Fruit fly (Drosophila melanogaster) whole organism, embryonic: ENCODE measurements around the gene CG9737.

ENCODE experiments used
- BtbVII ChIP-seq: fragments of 200-800 bp; sonication (Bioruptor generic); optimal IDR thresholded peaks from 3 replicates; lab custom pipeline; 2017; ENCODE audit warnings: missing biosample characterization, mild to moderate bottlenecking, missing genetic modification characterization
- CG11456 ChIP-seq: fragments of 200-800 bp; sonication (Bioruptor generic); IDR thresholded peaks from 3 replicates; pipeline ENCODE4 v1.3.6; 2022; ENCODE audit warnings: missing biosample characterization, missing genetic modification characterization
- CG11560 ChIP-seq: fragments of 200-800 bp; sonication (Bioruptor generic); IDR thresholded peaks from 3 replicates; pipeline ENCODE4 v1.3.6; 2022; ENCODE audit warnings: missing biosample characterization, missing genetic modification characterization
- CG12104 ChIP-seq: fragments of 200-800 bp; sonication (Bioruptor generic); optimal IDR thresholded peaks from 3 replicates; lab custom pipeline; 2016; ENCODE audit warnings: missing biosample characterization, missing genetic modification characterization
- CG15073 ChIP-seq: fragments of 200-800 bp; sonication (Bioruptor generic); optimal IDR thresholded peaks from 2 replicates; lab custom pipeline; 2016; ENCODE audit warnings: missing biosample characterization, missing genetic modification characterization
- CG17359 ChIP-seq: fragments of 200-800 bp; sonication (Bioruptor generic); optimal IDR thresholded peaks from 3 replicates; lab custom pipeline; 2018; ENCODE audit warnings: missing biosample characterization, mild to moderate bottlenecking, missing genetic modification characterization, moderate library complexity
- CG1792 ChIP-seq: fragments of 200-800 bp; sonication (Bioruptor generic); optimal IDR thresholded peaks from 2 replicates; lab custom pipeline; 2016; ENCODE audit warnings: missing biosample characterization, missing genetic modification characterization
- CG18764 ChIP-seq: fragments of 200-800 bp; sonication (Bioruptor generic); optimal IDR thresholded peaks from 3 replicates; lab custom pipeline; 2016; ENCODE audit warnings: missing biosample characterization, missing genetic modification characterization
- CG2199 ChIP-seq: fragments of 200-800 bp; sonication (Bioruptor generic); IDR thresholded peaks from 3 replicates; pipeline ENCODE4 v1.3.6; 2022; ENCODE audit warnings: missing biosample characterization, missing genetic modification characterization
- CG2202 ChIP-seq: fragments of 200-800 bp; sonication (Bioruptor generic); optimal IDR thresholded peaks from 2 replicates; lab custom pipeline; 2018; ENCODE audit warnings: missing biosample characterization, mild to moderate bottlenecking, missing genetic modification characterization
- CG43689 ChIP-seq: fragments of 200-800 bp; sonication (Bioruptor generic); IDR thresholded peaks from 2 replicates; pipeline ENCODE4 v1.3.6; 2022; ENCODE audit warnings: missing biosample characterization, missing genetic modification characterization
- CG6654 ChIP-seq: fragments of 200-800 bp; sonication (Bioruptor generic); optimal IDR thresholded peaks from 2 replicates; lab custom pipeline; 2017; ENCODE audit warnings: missing biosample characterization, mild to moderate bottlenecking, missing genetic modification characterization
- CG6765 ChIP-seq: fragments of 200-800 bp; sonication (Bioruptor generic); optimal IDR thresholded peaks from 3 replicates; lab custom pipeline; 2017; ENCODE audit warnings: missing biosample characterization, mild to moderate bottlenecking, missing genetic modification characterization
- CG7556 ChIP-seq: fragments of 200-800 bp; sonication (Bioruptor generic); optimal IDR thresholded peaks from 2 replicates; lab custom pipeline; 2017; ENCODE audit warnings: missing biosample characterization, mild to moderate bottlenecking, missing genetic modification characterization
- CG7987 ChIP-seq: fragments of 200-800 bp; sonication (Bioruptor generic); optimal IDR thresholded peaks from 2 replicates; lab custom pipeline; 2018; ENCODE audit warnings: missing biosample characterization, mild to moderate bottlenecking, missing genetic modification characterization, moderate library complexity
- CG8290 ChIP-seq, 3 experiments: fragments of 200-800 bp; sonication (Bioruptor generic); optimal IDR thresholded peaks; 2 replicates each; lab custom pipeline; 2016 to 2019; ENCODE audit warnings: missing biosample characterization in 3 of 3, missing genetic modification characterization in 3 of 3, mild to moderate bottlenecking in 2 of 3, moderate library complexity in 1 of 3
- CG9797 ChIP-seq: fragments of 200-800 bp; sonication (Bioruptor generic); optimal IDR thresholded peaks from 3 replicates; lab custom pipeline; 2018; ENCODE audit warnings: missing biosample characterization, mild to moderate bottlenecking, missing genetic modification characterization
- CG9932 ChIP-seq: fragments of 200-800 bp; sonication (Bioruptor generic); IDR thresholded peaks from 2 replicates; pipeline ENCODE4 v1.3.6; 2022; ENCODE audit warnings: missing biosample characterization, missing genetic modification characterization
- CTCF ChIP-seq: fragments of 200-800 bp; sonication (Bioruptor generic); optimal IDR thresholded peaks from 2 replicates; lab custom pipeline; 2017; ENCODE audit warnings: missing biosample characterization, mild to moderate bottlenecking, missing genetic modification characterization, moderate library complexity
- CrebB ChIP-seq: fragments of 200-800 bp; sonication (Bioruptor generic); optimal IDR thresholded peaks from 3 replicates; lab custom pipeline; 2018; ENCODE audit warnings: missing biosample characterization, mild to moderate bottlenecking, missing genetic modification characterization
- Dip2 ChIP-seq: fragments of 200-800 bp; sonication (Bioruptor generic); IDR thresholded peaks from 2 replicates; pipeline ENCODE4 v1.3.6; 2022; ENCODE audit warnings: missing biosample characterization, missing genetic modification characterization
- Dref ChIP-seq: fragments of 200-800 bp; sonication (Bioruptor generic); IDR thresholded peaks from 2 replicates; pipeline ENCODE4 v1.3.6; 2022; ENCODE audit warnings: missing biosample characterization, missing genetic modification characterization
- Fer2 ChIP-seq: fragments of 200-800 bp; sonication (Bioruptor generic); optimal IDR thresholded peaks from 2 replicates; lab custom pipeline; 2018; ENCODE audit warnings: missing biosample characterization, mild to moderate bottlenecking, missing genetic modification characterization, moderate library complexity
- H2.0 ChIP-seq: fragments of 200-800 bp; sonication (Bioruptor generic); IDR thresholded peaks from 2 replicates; pipeline ENCODE4 v1.3.6; 2022; ENCODE audit warnings: missing biosample characterization, missing genetic modification characterization
- HmgD ChIP-seq: fragments of 200-800 bp; sonication (Bioruptor generic); optimal IDR thresholded peaks from 3 replicates; lab custom pipeline; 2016; ENCODE audit warnings: missing biosample characterization, missing genetic modification characterization
- Hmr ChIP-seq: fragments of 200-800 bp; sonication (Bioruptor generic); optimal IDR thresholded peaks from 3 replicates; lab custom pipeline; 2017; ENCODE audit warnings: mild to moderate bottlenecking, missing biosample characterization, missing genetic modification reagents, missing genetic modification characterization
- Med ChIP-seq: fragments of 200-800 bp; sonication (Bioruptor generic); peaks from one replicate; lab custom pipeline; 2016; ENCODE audit warnings: missing biosample characterization, missing genetic modification characterization, mild to moderate bottlenecking, inconsistent platforms, moderate library complexity
- Meics ChIP-seq: fragments of 200-800 bp; sonication (Bioruptor generic); optimal IDR thresholded peaks from 2 replicates; lab custom pipeline; 2017; ENCODE audit warnings: missing biosample characterization, mild to moderate bottlenecking, missing genetic modification characterization
- NFAT ChIP-seq: fragments of 200-800 bp; sonication (Bioruptor generic); IDR thresholded peaks from 2 replicates; pipeline ENCODE4 v1.3.6; 2022; ENCODE audit warnings: missing biosample characterization, missing genetic modification characterization
- Rfx ChIP-seq: fragments of 200-800 bp; sonication (Bioruptor generic); IDR thresholded peaks from 2 replicates; pipeline ENCODE4 v1.3.6; 2022; ENCODE audit warnings: missing biosample characterization, missing genetic modification characterization
- Sox102F ChIP-seq: fragments of 200-800 bp; sonication (Bioruptor generic); optimal IDR thresholded peaks from 2 replicates; lab custom pipeline; 2018; ENCODE audit warnings: missing biosample characterization, mild to moderate bottlenecking, missing genetic modification characterization, moderate library complexity
- Taf1 ChIP-seq: fragments of 200-800 bp; sonication (Bioruptor generic); IDR thresholded peaks from 2 replicates; pipeline ENCODE4 v1.3.6; 2022; ENCODE audit warnings: missing biosample characterization, missing genetic modification characterization
- Xbp1 ChIP-seq: fragments of 200-800 bp; sonication (Bioruptor generic); optimal IDR thresholded peaks from 3 replicates; lab custom pipeline; 2016; ENCODE audit warnings: missing biosample characterization, mild to moderate bottlenecking, missing genetic modification characterization
- br ChIP-seq: fragments of >200 bp; optimal IDR thresholded peaks from 2 replicates; lab custom pipeline; 2017
- knrl ChIP-seq: fragments of 200-800 bp; sonication (Bioruptor generic); IDR thresholded peaks from 3 replicates; pipeline ENCODE4 v1.3.6; 2022; ENCODE audit warnings: missing biosample characterization, missing genetic modification characterization; ENCODE audit not compliant: partially characterized antibody
- org-1 ChIP-seq: fragments of 200-800 bp; sonication (Bioruptor generic); optimal IDR thresholded peaks from 2 replicates; lab custom pipeline; 2017; ENCODE audit warnings: missing biosample characterization, missing genetic modification characterization
- run ChIP-seq: fragments of 200-800 bp; sonication (Bioruptor generic); optimal IDR thresholded peaks from 3 replicates; lab custom pipeline; 2018; ENCODE audit warnings: missing biosample characterization, mild to moderate bottlenecking, missing genetic modification characterization
- sima ChIP-seq: fragments of 200-800 bp; sonication (Bioruptor generic); optimal IDR thresholded peaks from 2 replicates; lab custom pipeline; 2016; ENCODE audit warnings: missing biosample characterization, missing genetic modification characterization
- sr ChIP-seq: fragments of 200-800 bp; sonication (Bioruptor generic); IDR thresholded peaks from 3 replicates; pipeline ENCODE4 v1.3.6; 2022; ENCODE audit warnings: missing biosample characterization, missing genetic modification characterization
- ssp ChIP-seq: fragments of 200-800 bp; sonication (Bioruptor generic); IDR thresholded peaks from 2 replicates; pipeline ENCODE4 v1.3.6; 2022; ENCODE audit warnings: missing biosample characterization, missing genetic modification characterization
- tin ChIP-seq: fragments of 200-800 bp; sonication (Bioruptor generic); optimal IDR thresholded peaks from 3 replicates; lab custom pipeline; 2016; ENCODE audit warnings: missing biosample characterization, missing genetic modification characterization
- usp ChIP-seq: fragments of >200 bp; optimal IDR thresholded peaks from 2 replicates; lab custom pipeline; 2017; ENCODE audit warnings: missing biosample characterization, missing genetic modification characterization
- vnd ChIP-seq: fragments of 200-800 bp; sonication (Bioruptor generic); IDR thresholded peaks from 3 replicates; pipeline ENCODE4 v1.3.6; 2022; ENCODE audit warnings: missing biosample characterization, missing genetic modification characterization; ENCODE audit not compliant: partially characterized antibody
- wdn ChIP-seq: fragments of 200-800 bp; sonication (Bioruptor generic); IDR thresholded peaks from 2 replicates; pipeline ENCODE4 v1.3.6; 2022; ENCODE audit warnings: missing biosample characterization, missing genetic modification characterization

CG9737 gene

dm6 chr3R:30237634-30238033, 5.5 kb downstream of the CG9737 start, which contains the start of gene CG43448:
Gene CG43448 (minus strand): TSS chr3R:30237734.
- TF ChIP-seq CG43689 (GFP tag; lab: Robert Waterston, UW) (no peak), NFAT (GFP tag; lab: Robert Waterston, UW) (no peak), Taf1 (GFP tag; lab: Robert Waterston, UW) (no peak), tin (GFP tag; lab: Kevin White, UChicago) (no peak), Fer2 (tag; lab: Kevin White, UChicago) (no peak), knrl (no peak), Dref (GFP tag; lab: Robert Waterston, UW) (no peak), CG12104 (GFP tag; lab: Kevin White, UChicago) (no peak)

DNA sequence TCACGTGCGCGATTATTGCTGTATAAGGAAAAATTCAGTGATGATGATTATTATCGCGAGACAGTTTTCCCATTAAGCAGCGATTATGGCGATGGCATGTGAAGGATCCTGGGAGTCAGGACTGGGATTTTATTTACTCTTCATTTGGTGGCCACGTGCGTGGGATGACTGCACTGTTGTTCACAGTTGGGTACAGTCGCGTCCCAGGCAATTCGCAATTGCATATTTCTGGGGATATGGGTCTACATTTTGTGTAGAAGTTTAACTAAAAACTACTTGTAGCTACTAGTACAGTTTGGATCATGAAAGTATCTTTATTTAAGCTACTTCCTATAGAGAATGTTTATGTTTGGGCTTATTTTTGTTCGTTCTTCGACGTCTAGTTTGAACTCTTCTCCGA, 6.1 kb downstream of the CG9737 start:
- 0 out of 2 replicates have a peak, but pooled peaks have one; percentile 17 for TF ChIP-seq H2.0 (GFP tag; lab: Robert Waterston, UW)
- peak; percentile 32 for TF ChIP-seq Xbp1 (GFP tag; lab: Kevin White, UChicago)
- no peak for TF ChIP-seq CG8290 (GFP tag; optimal IDR thresholded peaks at IDR 0.05; lab: Kevin White, UChicago)
- TF ChIP-seq CG8290 (tag; optimal IDR thresholded peaks at IDR 0.05; lab: Kevin White, UChicago): peak in 1 of 2 experiments; percentile 23
- TF ChIP-seq Rfx (GFP tag; lab: Robert Waterston, UW): peak; percentile 44; the same call in 1 of the 2 replicates
- no peak for TF ChIP-seq CG17359 (tag; lab: Kevin White, UChicago)
- TF ChIP-seq CG11560 (tag; lab: Robert Waterston, UW): no peak
- TF ChIP-seq CG1792 (GFP tag; lab: Kevin White, UChicago): no peak
- no peak for TF ChIP-seq CG9797 (GFP tag; lab: Kevin White, UChicago)
- no peak for TF ChIP-seq usp (GFP tag; lab: Kevin White, UChicago)
- no peak for TF ChIP-seq ssp
- no peak for TF ChIP-seq Dip2 (GFP tag; lab: Robert Waterston, UW)
- TF ChIP-seq CG2202: no peak
- TF ChIP-seq CG6765: no peak
- no peak for TF ChIP-seq br (lab: Kevin White, UChicago)
- peak; percentile 98 for TF ChIP-seq CG15073 (GFP tag; lab: Kevin White, UChicago)
- TF ChIP-seq HmgD (GFP tag; lab: Kevin White, UChicago): no peak
- no peak for TF ChIP-seq Sox102F (GFP tag; lab: Kevin White, UChicago)
- no peak for TF ChIP-seq vnd (GFP tag; lab: Robert Waterston, UW)
- no peak for TF ChIP-seq wdn (GFP tag; lab: Robert Waterston, UW)
- no peak for TF ChIP-seq run (tag; lab: Kevin White, UChicago)
- TF ChIP-seq sima (GFP tag; lab: Kevin White, UChicago): no peak
- no peak for TF ChIP-seq Hmr (GFP tag; lab: Kevin White, UChicago)
- no peak for TF ChIP-seq CG18764 (GFP tag; lab: Kevin White, UChicago)
- peak; percentile 28 for TF ChIP-seq CTCF (GFP tag; lab: Kevin White, UChicago)
- no peak for TF ChIP-seq Meics
- no peak for TF ChIP-seq org-1 (GFP tag; lab: Kevin White, UChicago)
- TF ChIP-seq Med (GFP tag; lab: Kevin White, UChicago): peak; percentile 39
- no peak for TF ChIP-seq BtbVII (GFP tag; lab: Kevin White, UChicago)
- TF ChIP-seq CG2199 (GFP tag; lab: Robert Waterston, UW): peak; percentile 84; the same call in 2 of the 3 replicates
- no peak for TF ChIP-seq CG6654 (GFP tag; lab: Kevin White, UChicago)
- TF ChIP-seq CG7987 (GFP tag; lab: Kevin White, UChicago): no peak
- no peak for TF ChIP-seq sr (GFP tag; lab: Robert Waterston, UW)
- TF ChIP-seq CG7556: no peak
- TF ChIP-seq CG11456: no peak
- TF ChIP-seq CG9932 (GFP tag; lab: Robert Waterston, UW): no peak
- no peak for TF ChIP-seq CrebB (tag; lab: Kevin White, UChicago)
